Fruit fly (Drosophila melanogaster) Kc167 (cell line): ENCODE data around the gene CkIalpha.

Source experiments
- Myc ChIP-seq: fragments of >200 bp; optimal IDR thresholded peaks from 2 replicates; lab custom pipeline; 2017; ENCODE audit warnings: missing external identifiers
- Sin3A ChIP-seq: fragments of >200 bp; optimal IDR thresholded peaks from 2 replicates; lab custom pipeline; 2018; ENCODE audit warnings: missing external identifiers
- insv ChIP-seq: fragments of >200 bp; optimal IDR thresholded peaks from 3 replicates; lab custom pipeline; 2018; ENCODE audit warnings: missing external identifiers
- psq ChIP-seq: fragments of >200 bp; optimal IDR thresholded peaks from 2 replicates; lab custom pipeline; 2017; ENCODE audit warnings: missing external identifiers
- ttk ChIP-seq: sonication (Bioruptor generic); optimal IDR thresholded peaks from 2 replicates; lab custom pipeline; 2017; ENCODE audit warnings: missing external identifiers

dm6 chrX:12665796-12666338 lies 12.4 kb downstream of the CkIalpha start:
- TF ChIP-seq Myc (lab: Kevin White, UChicago) (no peak), psq (lab: Kevin White, UChicago) (no peak), Sin3A (no peak), insv (no peak), ttk (no peak)
